Fruit fly (Drosophila melanogaster) whole organism, pupa: ENCODE measurements around the gene BG642312.

Experiments
- CG13204 ChIP-seq: fragments of 200-800 bp; sonication (Bioruptor generic); optimal IDR thresholded peaks from 2 replicates; lab custom pipeline; 2018; ENCODE audit warnings: missing biosample characterization, mild to moderate bottlenecking, missing genetic modification characterization, moderate library complexity
- CG8301 ChIP-seq: fragments of 200-800 bp; sonication (Bioruptor generic); optimal IDR thresholded peaks from 2 replicates; lab custom pipeline; 2018; ENCODE audit warnings: missing biosample characterization, mild to moderate bottlenecking, missing genetic modification characterization
- EcR ChIP-seq: fragments of 200-800 bp; sonication (Bioruptor generic); optimal IDR thresholded peaks from 3 replicates; lab custom pipeline; 2019; ENCODE audit warnings: missing biosample characterization, missing genetic modification characterization, mild to moderate bottlenecking, moderate library complexity, missing genetic modification reagents
- Ets98B ChIP-seq: fragments of 200-800 bp; sonication (Bioruptor generic); IDR thresholded peaks from 2 replicates; pipeline ENCODE4 v1.3.6; 2022; ENCODE audit warnings: missing biosample characterization, missing genetic modification characterization
- gl ChIP-seq: fragments of 200-800 bp; sonication (Bioruptor generic); optimal IDR thresholded peaks from 2 replicates; lab custom pipeline; 2018; ENCODE audit warnings: missing biosample characterization, mild to moderate bottlenecking, missing genetic modification characterization

dm6 chr3L:6188995-6189927, 43.9 kb downstream of the BG642312 start, which contains the start of the genes D19A and CG7386:
- TF ChIP-seq CG13204 (GFP tag; lab: Kevin White, UChicago) (no peak), EcR (GFP tag; lab: Kevin White, UChicago) (peak; percentile 1), gl (tag; lab: Kevin White, UChicago) (no peak), Ets98B (GFP tag; lab: Robert Waterston, UW) (peak; percentile 59), CG8301 (tag; lab: Kevin White, UChicago) (peak; percentile 9)
